Worm (Caenorhabditis elegans) whole organism, L1 larva: ENCODE results near the gene Y43B11AR.1.

ENCODE experiments used
- ama-1 ChIP-seq: fragments of 150-350 bp; optimal IDR thresholded peaks from 2 replicates; lab custom pipeline; 2014
- ceh-82 ChIP-seq, 3 experiments: fragments of 150-350 bp in 1 of 3; sonication (generic microtip) in 2 of 3; optimal IDR thresholded peaks; 2 replicates each; lab custom pipeline; 2014 to 2017; ENCODE audit warnings: missing biosample characterization in 3 of 3, missing genetic modification characterization in 3 of 3
- fos-1 ChIP-seq: fragments of 150-350 bp; optimal IDR thresholded peaks from 2 replicates; lab custom pipeline; 2014; ENCODE audit warnings: missing biosample characterization, missing genetic modification characterization
- jun-1 ChIP-seq: fragments of 150-350 bp; optimal IDR thresholded peaks from 2 replicates; lab custom pipeline; 2014; ENCODE audit warnings: missing biosample characterization, missing genetic modification reagents, missing genetic modification characterization
- nhr-11 ChIP-seq: fragments of 150-350 bp; optimal IDR thresholded peaks from 2 replicates; lab custom pipeline; 2014; ENCODE audit warnings: missing biosample characterization, missing genetic modification characterization
- nhr-12 ChIP-seq: sonication (generic microtip); optimal IDR thresholded peaks from 2 replicates; lab custom pipeline; 2017; ENCODE audit warnings: missing biosample characterization, missing genetic modification characterization
- nhr-77 ChIP-seq: fragments of 150-350 bp; optimal IDR thresholded peaks from 2 replicates; lab custom pipeline; 2014; ENCODE audit warnings: missing biosample characterization, missing genetic modification characterization
- pqm-1 ChIP-seq: sonication (generic microtip); optimal IDR thresholded peaks from 3 replicates; lab custom pipeline; 2017; ENCODE audit warnings: missing biosample characterization, missing genetic modification characterization
- zip-4 ChIP-seq: fragments of 200-800 bp; sonication (Bioruptor generic); optimal IDR thresholded peaks from 2 replicates; lab custom pipeline; 2018; ENCODE audit warnings: mild to moderate bottlenecking, missing genetic modification characterization, moderate library complexity, missing compliant biosample characterization
- ztf-4 ChIP-seq: fragments of 150-350 bp; optimal IDR thresholded peaks from 2 replicates; lab custom pipeline; 2014; ENCODE audit warnings: missing biosample characterization, missing genetic modification characterization

DNA sequence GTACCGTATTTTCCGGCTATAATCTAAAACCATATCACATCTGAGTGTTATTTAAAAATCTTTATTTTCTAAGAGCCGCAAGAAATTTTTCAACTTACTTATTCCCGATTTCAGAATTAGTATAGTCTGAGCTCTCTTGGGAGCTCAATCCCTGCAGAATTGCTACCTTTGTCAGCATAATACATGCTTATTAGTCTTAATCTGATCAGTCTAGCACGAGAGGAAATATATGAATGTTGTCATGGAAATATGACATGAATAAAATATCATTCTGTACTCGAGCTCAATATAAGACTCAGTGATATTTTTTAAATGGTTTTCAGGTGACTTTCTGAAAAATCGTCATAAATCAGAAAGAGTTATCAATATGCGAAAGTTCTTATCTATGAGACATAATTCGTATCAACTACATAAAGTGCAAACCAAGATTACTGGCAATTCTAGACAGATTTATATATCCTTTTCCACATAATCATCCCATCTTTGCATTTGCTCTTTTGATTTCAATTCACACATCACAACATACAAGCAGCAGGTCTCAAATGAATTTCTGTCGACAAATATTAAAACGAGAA is 35.9 kb upstream of the Y43B11AR.1 start:
- TF ChIP-seq ama-1 (no peak), fos-1 (tag; lab: Kevin White, UChicago) (no peak), ceh-82 (tag; optimal IDR thresholded peaks at IDR 0.05; lab: Kevin White, UChicago) (no peak), jun-1 (no peak), pqm-1 (no peak), nhr-77 (tag; lab: Kevin White, UChicago) (no peak), nhr-11 (no peak), ztf-4 (tag; lab: Kevin White, UChicago) (no peak), nhr-12 (no peak), zip-4 (GFP tag; lab: Kevin White, UChicago) (no peak)
